Fruit fly (Drosophila melanogaster) S2 (cell line): Measurements from ENCODE around the gene Myo61F.

Experiments used
- CG8478 ChIP-seq: fragments of >200 bp; optimal IDR thresholded peaks from 2 replicates; lab custom pipeline; 2018
- CTCF ChIP-seq, 2 experiments: fragments of >200 bp; optimal IDR thresholded peaks; 2 replicates each; lab custom pipeline; 2018

- TF ChIP-seq CG8478 (no peak), CTCF (optimal IDR thresholded peaks at IDR 0.05; lab: Kevin White, UChicago) (peak in 1 of 2 experiments; percentile 10)
These were observed 16.5 kb downstream of the Myo61F start, which contains the start of the genes Hmbs and CG2211 for dm6 chr3L:1334571-1335427.
